Fruit fly (Drosophila melanogaster) whole organism, prepupa: ENCODE data around the gene CG5882.

Experiments used
- Blimp-1 ChIP-seq: fragments of 200-800 bp; sonication (Bioruptor generic); optimal IDR thresholded peaks from 3 replicates; lab custom pipeline; 2017; ENCODE audit warnings: missing biosample characterization, missing genetic modification characterization, mild to moderate bottlenecking, moderate library complexity, missing genetic modification reagents
- CG11902 ChIP-seq: fragments of 200-800 bp; sonication (Bioruptor generic); optimal IDR thresholded peaks from 3 replicates; lab custom pipeline; 2016; ENCODE audit warnings: missing biosample characterization, missing genetic modification characterization
- CG15336 ChIP-seq: fragments of 200-800 bp; sonication (Bioruptor generic); IDR thresholded peaks from 2 replicates; pipeline ENCODE4 v1.3.6; 2022; ENCODE audit warnings: missing biosample characterization, missing genetic modification characterization
- CG1621 ChIP-seq: fragments of 200-800 bp; sonication (Bioruptor generic); optimal IDR thresholded peaks from 3 replicates; lab custom pipeline; 2018; ENCODE audit warnings: missing biosample characterization, mild to moderate bottlenecking, missing genetic modification characterization
- CG16779 ChIP-seq: fragments of 200-800 bp; sonication (Bioruptor generic); optimal IDR thresholded peaks from 3 replicates; lab custom pipeline; 2017; ENCODE audit warnings: missing biosample characterization, mild to moderate bottlenecking, missing genetic modification characterization
- CG31627 ChIP-seq: fragments of 200-800 bp; sonication (Bioruptor generic); optimal IDR thresholded peaks from 3 replicates; lab custom pipeline; 2016; ENCODE audit warnings: missing biosample characterization, missing genetic modification characterization
- CG32006 ChIP-seq: fragments of 200-800 bp; sonication (Bioruptor generic); optimal IDR thresholded peaks from 3 replicates; lab custom pipeline; 2017; ENCODE audit warnings: missing biosample characterization, mild to moderate bottlenecking, missing genetic modification characterization
- CG34406 ChIP-seq: fragments of 200-800 bp; sonication (Bioruptor generic); optimal IDR thresholded peaks from 3 replicates; lab custom pipeline; 2016; ENCODE audit warnings: missing biosample characterization, missing genetic modification characterization
- CG3919 ChIP-seq: fragments of 200-800 bp; sonication (Bioruptor generic); optimal IDR thresholded peaks from 3 replicates; lab custom pipeline; 2016; ENCODE audit warnings: missing biosample characterization, missing genetic modification characterization
- CG6276 ChIP-seq: fragments of 200-800 bp; sonication (Bioruptor generic); optimal IDR thresholded peaks from 2 replicates; lab custom pipeline; 2017; ENCODE audit warnings: missing biosample characterization, mild to moderate bottlenecking, missing genetic modification characterization
- CG6792 ChIP-seq: fragments of 200-800 bp; sonication (Bioruptor generic); optimal IDR thresholded peaks from 3 replicates; lab custom pipeline; 2016; ENCODE audit warnings: missing biosample characterization, missing genetic modification characterization
- CG6808 ChIP-seq: fragments of 200-800 bp; sonication (Bioruptor generic); optimal IDR thresholded peaks from 3 replicates; lab custom pipeline; 2017; ENCODE audit warnings: missing biosample characterization, missing genetic modification characterization, mild to moderate bottlenecking, moderate library complexity, missing genetic modification reagents
- CG7368 ChIP-seq: fragments of 200-800 bp; sonication (Bioruptor generic); optimal IDR thresholded peaks from 3 replicates; lab custom pipeline; 2016; ENCODE audit warnings: missing biosample characterization, missing genetic modification characterization
- CG8319 ChIP-seq: fragments of 200-800 bp; sonication (Bioruptor generic); optimal IDR thresholded peaks from 3 replicates; lab custom pipeline; 2016; ENCODE audit warnings: missing biosample characterization, missing genetic modification characterization
- CG9139 ChIP-seq: fragments of 200-800 bp; sonication (Bioruptor generic); optimal IDR thresholded peaks from 3 replicates; lab custom pipeline; 2017; ENCODE audit warnings: missing biosample characterization, mild to moderate bottlenecking, missing genetic modification characterization
- Eip75B ChIP-seq: fragments of 200-800 bp; sonication (Bioruptor generic); optimal IDR thresholded peaks from 3 replicates; lab custom pipeline; 2016; ENCODE audit warnings: missing biosample characterization, missing genetic modification characterization
- Eip78C ChIP-seq: fragments of 200-800 bp; sonication (Bioruptor generic); peaks from one replicate; lab custom pipeline; 2016; ENCODE audit warnings: missing biosample characterization, missing genetic modification characterization
- Ets21C ChIP-seq: fragments of 200-800 bp; sonication (Bioruptor generic); optimal IDR thresholded peaks from 3 replicates; lab custom pipeline; 2016; ENCODE audit warnings: missing biosample characterization, missing genetic modification characterization
- Gug ChIP-seq: fragments of 200-800 bp; sonication (Bioruptor generic); IDR thresholded peaks from 2 replicates; pipeline ENCODE4 v1.3.6; 2022; ENCODE audit warnings: missing biosample characterization, missing genetic modification characterization
- Hr39 ChIP-seq: fragments of 200-800 bp; sonication (Bioruptor generic); optimal IDR thresholded peaks from 2 replicates; lab custom pipeline; 2016; ENCODE audit warnings: missing biosample characterization, missing genetic modification characterization
- Sox102F ChIP-seq: fragments of 200-800 bp; sonication (Bioruptor generic); optimal IDR thresholded peaks from 2 replicates; lab custom pipeline; 2016; ENCODE audit warnings: missing biosample characterization, mild to moderate bottlenecking, missing genetic modification characterization
- Sox14 ChIP-seq: fragments of 200-800 bp; sonication (Bioruptor generic); optimal IDR thresholded peaks from 3 replicates; lab custom pipeline; 2016; ENCODE audit warnings: missing biosample characterization, missing genetic modification characterization
- Sox15 ChIP-seq: fragments of 200-800 bp; sonication (Bioruptor generic); optimal IDR thresholded peaks from 3 replicates; lab custom pipeline; 2016; ENCODE audit warnings: missing biosample characterization, missing genetic modification characterization
- achi ChIP-seq: fragments of 200-800 bp; sonication (Bioruptor generic); optimal IDR thresholded peaks from 3 replicates; lab custom pipeline; 2016; ENCODE audit warnings: missing biosample characterization, missing genetic modification characterization
- acj6 ChIP-seq: fragments of 200-800 bp; sonication (Bioruptor generic); optimal IDR thresholded peaks from 3 replicates; lab custom pipeline; 2016; ENCODE audit warnings: missing biosample characterization, missing genetic modification characterization
- cyc ChIP-seq: fragments of 200-800 bp; sonication (Bioruptor generic); optimal IDR thresholded peaks from 3 replicates; lab custom pipeline; 2016; ENCODE audit warnings: missing biosample characterization, missing genetic modification characterization
- eg ChIP-seq: fragments of 200-800 bp; sonication (Bioruptor generic); IDR thresholded peaks from 3 replicates; pipeline ENCODE4 v1.3.6; 2022; ENCODE audit warnings: missing biosample characterization, missing genetic modification characterization
- fd85E ChIP-seq: fragments of 200-800 bp; sonication (Bioruptor generic); optimal IDR thresholded peaks from 3 replicates; lab custom pipeline; 2016; ENCODE audit warnings: missing biosample characterization, missing genetic modification characterization
- pdm3 ChIP-seq: fragments of 200-800 bp; sonication (Bioruptor generic); optimal IDR thresholded peaks from 3 replicates; lab custom pipeline; 2016; ENCODE audit warnings: missing biosample characterization, missing genetic modification characterization
- salr ChIP-seq, 2 experiments: fragments of 200-800 bp; sonication (Bioruptor generic); optimal IDR thresholded peaks; 3 replicates each; lab custom pipeline; 2016 to 2018; ENCODE audit warnings: missing biosample characterization in 2 of 2, missing genetic modification characterization in 2 of 2, mild to moderate bottlenecking in 1 of 2
- spab ChIP-seq: fragments of 200-800 bp; sonication (Bioruptor generic); optimal IDR thresholded peaks from 2 replicates; lab custom pipeline; 2017; ENCODE audit warnings: missing biosample characterization, mild to moderate bottlenecking, missing genetic modification characterization, missing genetic modification reagents
- ss ChIP-seq, 2 experiments: fragments of 200-800 bp; sonication (Bioruptor generic); optimal IDR thresholded peaks; 2 replicates in 1 of 2; 3 replicates in 1 of 2; lab custom pipeline; 2017 to 2018; ENCODE audit warnings: mild to moderate bottlenecking in 2 of 2, missing biosample characterization in 2 of 2, missing genetic modification characterization in 2 of 2, moderate library complexity in 1 of 2
- svp ChIP-seq: fragments of 200-800 bp; sonication (Bioruptor generic); peaks from one replicate; lab custom pipeline; 2016; ENCODE audit warnings: missing biosample characterization, missing genetic modification characterization
- vri ChIP-seq: fragments of 200-800 bp; sonication (Bioruptor generic); optimal IDR thresholded peaks from 3 replicates; lab custom pipeline; 2016; ENCODE audit warnings: missing biosample characterization, mild to moderate bottlenecking, missing genetic modification characterization

Gene CG5882

dm6 chr3R:27131408-27131807 lies 13.0 kb downstream of the CG5882 start (continued):
- TF ChIP-seq CG1621 (tag; lab: Kevin White, UChicago) (no peak), Eip78C (peak; percentile 36), salr (GFP tag; optimal IDR thresholded peaks at IDR 0.05; lab: Kevin White, UChicago) (no peak), ss (GFP tag; optimal IDR thresholded peaks at IDR 0.05; lab: Kevin White, UChicago) (no peak), CG31627 (GFP tag; lab: Kevin White, UChicago) (no peak), Ets21C (GFP tag; lab: Kevin White, UChicago) (no peak), Sox15 (GFP tag; lab: Kevin White, UChicago) (no peak), CG8319 (GFP tag; lab: Kevin White, UChicago) (no peak), pdm3 (GFP tag; lab: Kevin White, UChicago) (no peak), spab (GFP tag; lab: Kevin White, UChicago) (no peak), Gug (no peak), CG6808 (GFP tag; lab: Kevin White, UChicago) (no peak), cyc (GFP tag; lab: Kevin White, UChicago) (no peak), achi (no peak), CG32006 (GFP tag; lab: Kevin White, UChicago) (no peak), Blimp-1 (GFP tag; lab: Kevin White, UChicago) (peak; percentile 52), CG6276 (GFP tag; lab: Kevin White, UChicago) (no peak), CG34406 (GFP tag; lab: Kevin White, UChicago) (no peak)
- TF ChIP-seq, all 60 proteins: peak for 7

dm6 chr3R:27133992-27134391 lies 15.5 kb downstream of the CG5882 start:
- TF ChIP-seq fd85E (no peak), Sox14 (no peak), CG9139 (GFP tag; lab: Kevin White, UChicago) (no peak), CG7368 (GFP tag; lab: Kevin White, UChicago) (no peak), CG32006 (GFP tag; lab: Kevin White, UChicago) (no peak), CG16779 (tag; lab: Kevin White, UChicago) (no peak), spab (GFP tag; lab: Kevin White, UChicago) (no peak), CG11902 (GFP tag; lab: Kevin White, UChicago) (no peak), acj6 (GFP tag; lab: Kevin White, UChicago) (no peak), CG6792 (no peak), Eip75B (no peak), Sox102F (GFP tag; lab: Kevin White, UChicago) (no peak), vri (no peak), CG3919 (no peak), eg (GFP tag; lab: Robert Waterston, UW) (no peak), Blimp-1 (GFP tag; lab: Kevin White, UChicago) (no peak)

DNA sequence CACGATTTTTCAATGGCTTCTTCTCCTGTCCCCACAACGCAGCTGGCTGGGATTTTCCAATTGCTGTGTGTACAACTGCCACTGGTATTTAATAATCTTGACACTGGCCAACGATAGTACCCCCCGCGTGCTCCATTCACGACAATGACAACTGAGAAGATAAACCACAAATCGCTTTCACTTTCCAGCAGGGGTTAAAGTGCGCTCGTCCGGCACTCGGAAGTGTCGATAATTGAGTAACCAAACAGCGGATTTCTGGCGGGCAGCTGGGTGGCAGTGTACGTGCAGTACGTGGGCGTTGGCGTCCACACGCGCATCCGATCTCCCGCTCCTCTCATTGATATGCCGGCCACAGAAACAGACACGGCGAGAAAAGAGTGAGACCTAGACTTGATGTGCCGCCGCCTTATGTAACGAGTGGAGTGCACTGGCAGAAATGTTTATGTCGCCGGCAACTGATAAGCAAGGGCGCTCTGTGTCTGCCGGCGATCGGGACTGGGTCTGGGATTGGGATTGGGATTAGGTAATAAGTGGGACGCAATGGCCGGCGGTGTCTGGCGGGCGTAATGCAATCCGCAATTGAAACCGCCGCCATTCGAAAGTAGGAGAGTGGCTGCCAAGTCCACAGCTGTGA lies 16.4 kb downstream of the CG5882 start:
- TF ChIP-seq spab (GFP tag; lab: Kevin White, UChicago) (no peak), CG15336 (GFP tag; lab: Robert Waterston, UW) (no peak), ss (GFP tag; optimal IDR thresholded peaks at IDR 0.05; lab: Kevin White, UChicago) (peak in 1 of 2 experiments; percentile 4), Hr39 (GFP tag; lab: Kevin White, UChicago) (no peak), svp (peak; percentile 70), CG11902 (GFP tag; lab: Kevin White, UChicago) (no peak), vri (peak; percentile 30), Blimp-1 (GFP tag; lab: Kevin White, UChicago) (peak; percentile 12), Eip78C (peak; percentile 21)
